Fruit fly (Drosophila melanogaster): ENCODE results near the gene omd.

Gene omd

DNA sequence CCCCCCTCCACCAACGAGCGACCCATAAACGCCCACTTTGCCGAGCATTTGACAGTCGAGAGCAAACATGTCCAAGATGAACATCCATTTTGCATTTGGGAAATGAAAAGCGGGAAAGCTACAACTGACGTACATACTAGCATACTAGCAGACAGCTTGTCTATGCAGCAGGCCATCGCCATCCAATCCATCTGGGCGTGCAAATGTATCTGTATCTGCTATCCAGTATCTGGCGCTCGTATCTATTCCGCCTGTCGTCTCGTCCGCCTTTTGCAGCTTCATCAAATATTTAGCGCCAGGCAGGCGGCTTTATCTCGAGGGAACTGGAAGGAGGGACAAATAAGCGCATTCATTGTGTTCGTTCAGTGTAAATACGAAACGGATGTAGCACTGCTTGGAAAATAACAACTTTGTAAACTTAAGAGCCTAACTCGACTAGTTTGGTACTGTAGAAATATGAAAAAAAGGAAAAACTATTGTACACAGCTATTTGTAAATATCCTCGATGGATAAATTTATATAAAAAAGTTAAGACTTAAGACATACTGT is 27.0 kb upstream of the omd start (continued):
- no peak for TF ChIP-seq eyg (GFP tag; optimal IDR thresholded peaks at IDR 0.05)
- peak; percentile 14 for TF ChIP-seq nom (GFP tag; optimal IDR thresholded peaks at IDR 0.05)
- TF ChIP-seq CG15601 (tag; optimal IDR thresholded peaks at IDR 0.05): no peak
- TF ChIP-seq CG12236 (GFP tag; optimal IDR thresholded peaks at IDR 0.05): no peak
- TF ChIP-seq Ssrp (tag; optimal IDR thresholded peaks at IDR 0.05): no peak
- no peak for TF ChIP-seq D (optimal IDR thresholded peaks at IDR 0.05)
- TF ChIP-seq D (GFP tag; optimal IDR thresholded peaks at IDR 0.05): no peak
- no peak for TF ChIP-seq chinmo (GFP tag; IDR thresholded peaks at IDR 0.05; ENCODE audit: partially characterized antibody)
- TF ChIP-seq CG2120 (GFP tag; optimal IDR thresholded peaks at IDR 0.05): no peak
- no peak for TF ChIP-seq MESR4 (GFP tag; optimal IDR thresholded peaks at IDR 0.05)
- TF ChIP-seq Side (GFP tag; optimal IDR thresholded peaks at IDR 0.05): no peak
- peak; percentile 1 for TF ChIP-seq maf-S (GFP tag; optimal IDR thresholded peaks at IDR 0.05)
- TF ChIP-seq Xbp1 (GFP tag; optimal IDR thresholded peaks at IDR 0.05): no peak
- 0 out of 2 replicates have a peak, but pooled peaks have one; percentile 25 for TF ChIP-seq Drgx (GFP tag; IDR thresholded peaks at IDR 0.05)
- 0 out of 3 replicates have a peak, but pooled peaks have one; percentile 33 for TF ChIP-seq CG11456 (GFP tag; IDR thresholded peaks at IDR 0.05)
- peak; percentile 13 for TF ChIP-seq fd64A (GFP tag; optimal IDR thresholded peaks at IDR 0.05)
- no peak for TF ChIP-seq exex (tag; optimal IDR thresholded peaks at IDR 0.05)
- no peak for TF ChIP-seq Scr (GFP tag; IDR thresholded peaks at IDR 0.05; ENCODE audit: partially characterized antibody)
- TF ChIP-seq Hand (GFP tag; optimal IDR thresholded peaks at IDR 0.05): no peak
- TF ChIP-seq CG3726 (GFP tag; IDR thresholded peaks at IDR 0.05): no peak
- TF ChIP-seq slp2 (GFP tag; optimal IDR thresholded peaks at IDR 0.05): no peak
- no peak for TF ChIP-seq HLH3B (GFP tag; IDR thresholded peaks at IDR 0.05)
- peak; percentile 71 for TF ChIP-seq Med (GFP tag)
- no peak for TF ChIP-seq CG4404 (GFP tag; IDR thresholded peaks at IDR 0.05)
- TF ChIP-seq CG1603 (tag; optimal IDR thresholded peaks at IDR 0.05): peak; percentile 30
- TF ChIP-seq onecut (GFP tag; IDR thresholded peaks at IDR 0.05): no peak
- no peak for TF ChIP-seq caup (GFP tag; optimal IDR thresholded peaks at IDR 0.05; ENCODE audit: severe bottlenecking)
- TF ChIP-seq CG31224 (GFP tag; IDR thresholded peaks at IDR 0.05): no peak
- TF ChIP-seq CG6272 (GFP tag; IDR thresholded peaks at IDR 0.05): no peak
- 0 out of 3 replicates have a peak, but pooled peaks have one; percentile 11 for TF ChIP-seq dysf (GFP tag; IDR thresholded peaks at IDR 0.05)
- TF ChIP-seq CG31365 (tag; optimal IDR thresholded peaks at IDR 0.05): peak; percentile 62
- TF ChIP-seq CG2199 (GFP tag; IDR thresholded peaks at IDR 0.05): 0 out of 3 replicates have a peak, but pooled peaks have one; percentile 52

DNA sequence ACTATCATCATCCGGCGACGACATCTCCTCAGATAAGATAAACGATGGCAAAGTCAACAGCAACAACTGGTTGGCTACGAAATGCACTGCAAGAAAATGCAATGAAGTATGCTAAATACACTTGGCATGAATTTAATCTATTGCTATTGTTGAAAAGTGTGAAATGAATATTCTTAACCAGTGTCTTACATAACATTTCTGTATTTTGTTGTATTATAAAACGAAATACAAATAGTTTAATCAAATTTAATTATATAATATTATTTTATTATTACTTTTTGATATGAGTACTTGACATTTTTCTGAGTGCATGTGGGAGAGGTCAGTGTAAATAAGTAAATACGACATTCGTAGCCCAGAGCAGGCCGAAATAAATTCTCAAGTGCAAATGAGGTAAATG is 26.5 kb upstream of the omd start:
- TF ChIP-seq Blimp-1 (GFP tag; optimal IDR thresholded peaks at IDR 0.05): peak; percentile 57
- TF ChIP-seq CG3838 (GFP tag; optimal IDR thresholded peaks at IDR 0.05): no peak
- TF ChIP-seq tap (tag; optimal IDR thresholded peaks at IDR 0.05): peak; percentile 25
- TF ChIP-seq CkIIα-i1 (GFP tag; IDR thresholded peaks at IDR 0.05): no peak
- TF ChIP-seq CG1233 (GFP tag; optimal IDR thresholded peaks at IDR 0.05): peak; percentile 51
- TF ChIP-seq dmrt11E (tag; optimal IDR thresholded peaks at IDR 0.05): peak; percentile 65
- TF ChIP-seq CG12104 (GFP tag; optimal IDR thresholded peaks at IDR 0.05): peak; percentile 24
- TF ChIP-seq CG17361 (GFP tag; IDR thresholded peaks at IDR 0.05): peak; percentile 50; the same call in 2 of the 3 replicates
- TF ChIP-seq CG2116 (GFP tag; optimal IDR thresholded peaks at IDR 0.05): peak; percentile 27
- TF ChIP-seq gsb-n (tag; optimal IDR thresholded peaks at IDR 0.05): peak; percentile 58
- peak; percentile 22 for TF ChIP-seq CG1529 (GFP tag; optimal IDR thresholded peaks at IDR 0.05)
- no peak for TF ChIP-seq CG2129 (GFP tag; IDR thresholded peaks at IDR 0.05; ENCODE audit: partially characterized antibody)
- no peak for TF ChIP-seq NK7.1 (GFP tag; optimal IDR thresholded peaks at IDR 0.05)
- TF ChIP-seq Sry-δ (GFP tag; optimal IDR thresholded peaks at IDR 0.05): no peak
- TF ChIP-seq PHDP (tag; optimal IDR thresholded peaks at IDR 0.05): peak; percentile 45
- TF ChIP-seq CG8359 (GFP tag; optimal IDR thresholded peaks at IDR 0.05; ENCODE audit: borderline replicate concordance): peak; percentile 12
- peak; percentile 57 for TF ChIP-seq Ptx1 (GFP tag; IDR thresholded peaks at IDR 0.05)
- TF ChIP-seq CG1602 (GFP tag; optimal IDR thresholded peaks at IDR 0.05): peak; percentile 27
- TF ChIP-seq vvl (GFP tag; IDR thresholded peaks at IDR 0.05): 0 out of 2 replicates have a peak, but pooled peaks have one; percentile 26
- peak; percentile 68 for TF ChIP-seq zf30C (GFP tag; optimal IDR thresholded peaks at IDR 0.05)
